Worm (Caenorhabditis elegans) whole organism, L4/young adult: Measurements from ENCODE around the gene taf-11.3.

Source experiments
- W03F9.2 ChIP-seq: fragments of 150-350 bp; optimal IDR thresholded peaks from 2 replicates; lab custom pipeline; 2014; ENCODE audit warnings: missing biosample characterization, missing genetic modification characterization
- him-1 ChIP-seq: sonication (generic microtip); optimal IDR thresholded peaks from 2 replicates; lab custom pipeline; 2016; ENCODE audit warnings: missing genotype, missing genetic modification reagents, missing genetic modification characterization, missing compliant biosample characterization

DNA sequence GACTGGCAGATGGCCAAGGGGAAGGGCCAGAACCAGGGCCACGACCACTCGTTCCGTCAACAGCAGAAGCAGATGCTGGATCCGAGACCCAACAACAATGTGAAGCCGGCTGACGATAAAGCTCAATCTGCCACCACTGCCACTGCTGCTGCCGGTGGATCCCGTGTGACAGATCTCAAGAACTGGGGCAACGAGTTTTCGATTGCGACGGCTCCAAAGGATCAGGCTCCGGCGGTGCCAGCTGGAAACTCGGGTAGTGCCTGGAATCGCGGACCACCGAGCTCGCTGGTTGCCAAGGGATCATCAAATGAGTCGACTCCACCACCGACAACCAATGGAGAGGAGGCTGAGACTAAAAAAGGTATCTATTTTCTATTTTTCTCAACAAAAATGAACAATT is 40.6 kb downstream of the taf-11.3 start:
- TF ChIP-seq him-1 (tag; lab: Kevin White, UChicago), result no peak
- no peak for TF ChIP-seq W03F9.2 (tag; lab: Kevin White, UChicago)
